Fruit fly (Drosophila melanogaster) whole organism, embryonic: ENCODE results near the gene CG7912.

ENCODE experiments used
- CG10431 ChIP-seq: fragments of 200-800 bp; sonication (Bioruptor generic); optimal IDR thresholded peaks from 3 replicates; lab custom pipeline; 2018; ENCODE audit warnings: missing biosample characterization, mild to moderate bottlenecking, missing genetic modification characterization
- CG12236 ChIP-seq: fragments of 200-800 bp; sonication (Bioruptor generic); optimal IDR thresholded peaks from 2 replicates; lab custom pipeline; 2016; ENCODE audit warnings: missing biosample characterization, missing genetic modification characterization
- CG13296 ChIP-seq: fragments of 200-800 bp; sonication (Bioruptor generic); optimal IDR thresholded peaks from 3 replicates; lab custom pipeline; 2018; ENCODE audit warnings: missing biosample characterization, mild to moderate bottlenecking, missing genetic modification characterization
- CG14441 ChIP-seq: fragments of 200-800 bp; sonication (Bioruptor generic); IDR thresholded peaks from 2 replicates; pipeline ENCODE4 v1.3.6; 2022; ENCODE audit warnings: missing biosample characterization, missing genetic modification characterization
- CG15479 ChIP-seq: fragments of 200-800 bp; sonication (Bioruptor generic); optimal IDR thresholded peaks from 3 replicates; lab custom pipeline; 2019; ENCODE audit warnings: missing biosample characterization, mild to moderate bottlenecking, missing genetic modification characterization, moderate library complexity
- CG15514 ChIP-seq: fragments of 200-800 bp; sonication (Bioruptor generic); optimal IDR thresholded peaks from 3 replicates; lab custom pipeline; 2017; ENCODE audit warnings: missing biosample characterization, missing genetic modification characterization, mild to moderate bottlenecking, moderate library complexity, missing genetic modification reagents
- CG17328 ChIP-seq: fragments of 200-800 bp; sonication (Bioruptor generic); IDR thresholded peaks from 2 replicates; pipeline ENCODE4 v1.3.6; 2022; ENCODE audit warnings: missing biosample characterization, missing genetic modification characterization
- CG1792 ChIP-seq: fragments of 200-800 bp; sonication (Bioruptor generic); optimal IDR thresholded peaks from 2 replicates; lab custom pipeline; 2016; ENCODE audit warnings: missing biosample characterization, missing genetic modification characterization
- CG2678 ChIP-seq: fragments of 200-800 bp; sonication (Bioruptor generic); optimal IDR thresholded peaks from 3 replicates; lab custom pipeline; 2019; ENCODE audit warnings: missing biosample characterization, mild to moderate bottlenecking, missing genetic modification characterization, moderate library complexity
- CG2889 ChIP-seq: fragments of 200-800 bp; sonication (Bioruptor generic); IDR thresholded peaks from 3 replicates; pipeline ENCODE4 v1.3.6; 2022; ENCODE audit warnings: missing biosample characterization, missing genetic modification characterization
- CG34376 ChIP-seq: fragments of 200-800 bp; sonication (Bioruptor generic); optimal IDR thresholded peaks from 2 replicates; lab custom pipeline; 2018; ENCODE audit warnings: missing biosample characterization, mild to moderate bottlenecking, missing genetic modification characterization
- CG42726 ChIP-seq: fragments of 200-800 bp; sonication (Bioruptor generic); IDR thresholded peaks from 2 replicates; pipeline ENCODE4 v1.3.6; 2022; ENCODE audit warnings: missing biosample characterization, missing genetic modification characterization; ENCODE audit not compliant: partially characterized antibody
- CG6175 ChIP-seq: fragments of 200-800 bp; sonication (Bioruptor generic); IDR thresholded peaks from 3 replicates; pipeline ENCODE4 v1.3.6; 2022; ENCODE audit warnings: missing biosample characterization, missing genetic modification characterization
- CG6813 ChIP-seq: fragments of 200-800 bp; sonication (Bioruptor generic); optimal IDR thresholded peaks from 2 replicates; lab custom pipeline; 2017; ENCODE audit warnings: missing biosample characterization, missing genetic modification characterization, mild to moderate bottlenecking, moderate library complexity, missing genetic modification reagents
- CG9727 ChIP-seq: fragments of 200-800 bp; sonication (Bioruptor generic); optimal IDR thresholded peaks from 3 replicates; lab custom pipeline; 2017; ENCODE audit warnings: missing biosample characterization, mild to moderate bottlenecking, missing genetic modification characterization
- CG9817 ChIP-seq: fragments of 200-800 bp; sonication (Bioruptor generic); optimal IDR thresholded peaks from 2 replicates; lab custom pipeline; 2018; ENCODE audit warnings: missing biosample characterization, mild to moderate bottlenecking, missing genetic modification characterization, moderate library complexity
- D ChIP-seq, 2 experiments: fragments of 200-800 bp in 1 of 2; fragments of >200 bp in 1 of 2; sonication (Bioruptor generic) in 1 of 2; optimal IDR thresholded peaks; 2 replicates in 1 of 2; 3 replicates in 1 of 2; lab custom pipeline; 2017; ENCODE audit warnings: mild to moderate bottlenecking in 1 of 2, missing biosample characterization in 1 of 2, missing genetic modification characterization in 1 of 2, missing genetic modification reagents in 1 of 2
- Dek ChIP-seq: fragments of 200-800 bp; sonication (Bioruptor generic); optimal IDR thresholded peaks from 3 replicates; lab custom pipeline; 2019; ENCODE audit warnings: missing biosample characterization, mild to moderate bottlenecking, missing genetic modification characterization, moderate library complexity
- Elba2 ChIP-seq: fragments of 200-800 bp; sonication (Bioruptor generic); optimal IDR thresholded peaks from 3 replicates; lab custom pipeline; 2016; ENCODE audit warnings: missing biosample characterization, missing genetic modification characterization
- Mad ChIP-seq: fragments of 200-800 bp; sonication (Bioruptor generic); optimal IDR thresholded peaks from 2 replicates; lab custom pipeline; 2016; ENCODE audit warnings: missing biosample characterization, missing genetic modification characterization
- Med ChIP-seq: fragments of 200-800 bp; sonication (Bioruptor generic); peaks from one replicate; lab custom pipeline; 2016; ENCODE audit warnings: missing biosample characterization, missing genetic modification characterization, mild to moderate bottlenecking, inconsistent platforms, moderate library complexity
- Oli ChIP-seq: fragments of 200-800 bp; sonication (Bioruptor generic); optimal IDR thresholded peaks from 2 replicates; lab custom pipeline; 2018; ENCODE audit warnings: missing biosample characterization, mild to moderate bottlenecking, missing genetic modification characterization, moderate library complexity
- Rx ChIP-seq: fragments of 200-800 bp; sonication (Bioruptor generic); IDR thresholded peaks from 2 replicates; pipeline ENCODE4 v1.3.6; 2022; ENCODE audit warnings: missing biosample characterization, missing genetic modification characterization
- al ChIP-seq: fragments of 200-800 bp; sonication (Bioruptor generic); IDR thresholded peaks from 2 replicates; pipeline ENCODE4 v1.3.6; 2022; ENCODE audit warnings: missing biosample characterization, missing genetic modification characterization
- ase ChIP-seq: fragments of 200-800 bp; sonication (Bioruptor generic); IDR thresholded peaks from 3 replicates; pipeline ENCODE4 v1.3.6; 2022; ENCODE audit warnings: missing biosample characterization, missing genetic modification characterization
- caup ChIP-seq: fragments of 200-800 bp; sonication (Bioruptor generic); optimal IDR thresholded peaks from 3 replicates; lab custom pipeline; 2017; ENCODE audit warnings: missing biosample characterization, mild to moderate bottlenecking, missing genetic modification characterization, moderate library complexity; ENCODE audit not compliant: severe bottlenecking
- crc ChIP-seq: fragments of 200-800 bp; sonication (Bioruptor generic); optimal IDR thresholded peaks from 2 replicates; lab custom pipeline; 2016; ENCODE audit warnings: missing biosample characterization, missing genetic modification characterization
- danr ChIP-seq: fragments of 200-800 bp; sonication (Bioruptor generic); IDR thresholded peaks from 2 replicates; pipeline ENCODE4 v1.3.6; 2022; ENCODE audit warnings: missing biosample characterization, missing genetic modification characterization
- ems ChIP-seq: fragments of 200-800 bp; sonication (Bioruptor generic); optimal IDR thresholded peaks from 3 replicates; lab custom pipeline; 2016; ENCODE audit warnings: missing biosample characterization, missing genetic modification characterization
- esg ChIP-seq: fragments of 200-800 bp; sonication (Bioruptor generic); conservative IDR thresholded peaks from 2 replicates; pipeline ENCODE4 v1.3.6; 2022; ENCODE audit warnings: missing biosample characterization, missing genetic modification characterization
- gcm ChIP-seq: fragments of 200-800 bp; sonication (Bioruptor generic); optimal IDR thresholded peaks from 2 replicates; lab custom pipeline; 2019; ENCODE audit warnings: missing biosample characterization, mild to moderate bottlenecking, missing genetic modification characterization, moderate library complexity
- gro ChIP-seq: fragments of 200-800 bp; sonication (Bioruptor generic); optimal IDR thresholded peaks from 2 replicates; lab custom pipeline; 2016; ENCODE audit warnings: missing biosample characterization, missing genetic modification characterization
- ken ChIP-seq: fragments of 200-800 bp; sonication (Bioruptor generic); IDR thresholded peaks from 3 replicates; pipeline ENCODE4 v1.3.6; 2022; ENCODE audit warnings: missing biosample characterization, missing genetic modification characterization
- lab ChIP-seq: fragments of 200-800 bp; sonication (Bioruptor generic); optimal IDR thresholded peaks from 3 replicates; lab custom pipeline; 2017; ENCODE audit warnings: missing biosample characterization, missing genetic modification characterization, mild to moderate bottlenecking, moderate library complexity, missing genetic modification reagents
- nerfin-2 ChIP-seq: fragments of 200-800 bp; sonication (Bioruptor generic); IDR thresholded peaks from 2 replicates; pipeline ENCODE4 v1.3.6; 2022; ENCODE audit warnings: missing biosample characterization, missing genetic modification characterization; ENCODE audit not compliant: partially characterized antibody
- odd ChIP-seq: fragments of 200-800 bp; sonication (Bioruptor generic); optimal IDR thresholded peaks from 2 replicates; lab custom pipeline; 2017; ENCODE audit warnings: missing biosample characterization, mild to moderate bottlenecking, missing genetic modification characterization
- pb ChIP-seq: fragments of 200-800 bp; sonication (Bioruptor generic); optimal IDR thresholded peaks from 3 replicates; lab custom pipeline; 2016; ENCODE audit warnings: missing biosample characterization, missing genetic modification characterization
- run ChIP-seq: fragments of 200-800 bp; sonication (Bioruptor generic); optimal IDR thresholded peaks from 3 replicates; lab custom pipeline; 2018; ENCODE audit warnings: missing biosample characterization, mild to moderate bottlenecking, missing genetic modification characterization
- salm ChIP-seq: fragments of 200-800 bp; sonication (Bioruptor generic); optimal IDR thresholded peaks from 2 replicates; lab custom pipeline; 2018; ENCODE audit warnings: missing biosample characterization, mild to moderate bottlenecking, missing genetic modification characterization
- sd ChIP-seq: fragments of 200-800 bp; sonication (Bioruptor generic); optimal IDR thresholded peaks from 3 replicates; lab custom pipeline; 2018; ENCODE audit warnings: missing biosample characterization, mild to moderate bottlenecking, missing genetic modification characterization, moderate library complexity
- sens ChIP-seq: fragments of 200-800 bp; sonication (Bioruptor generic); peaks from one replicate; lab custom pipeline; 2016; ENCODE audit warnings: missing biosample characterization, missing genetic modification characterization
- shn ChIP-seq: fragments of 200-800 bp; sonication (Bioruptor generic); optimal IDR thresholded peaks from 3 replicates; lab custom pipeline; 2016; ENCODE audit warnings: missing biosample characterization, missing genetic modification characterization
- sima ChIP-seq: fragments of 200-800 bp; sonication (Bioruptor generic); optimal IDR thresholded peaks from 2 replicates; lab custom pipeline; 2016; ENCODE audit warnings: missing biosample characterization, missing genetic modification characterization
- twi ChIP-seq: fragments of 200-800 bp; optimal IDR thresholded peaks from 2 replicates; lab custom pipeline; 2019; ENCODE audit warnings: missing biosample characterization, mild to moderate bottlenecking, missing genetic modification characterization, moderate library complexity
- vnd ChIP-seq: fragments of 200-800 bp; sonication (Bioruptor generic); IDR thresholded peaks from 3 replicates; pipeline ENCODE4 v1.3.6; 2022; ENCODE audit warnings: missing biosample characterization, missing genetic modification characterization; ENCODE audit not compliant: partially characterized antibody
- yki ChIP-seq: fragments of >200 bp; optimal IDR thresholded peaks from 3 replicates; lab custom pipeline; 2018

The CG7912 gene

DNA sequence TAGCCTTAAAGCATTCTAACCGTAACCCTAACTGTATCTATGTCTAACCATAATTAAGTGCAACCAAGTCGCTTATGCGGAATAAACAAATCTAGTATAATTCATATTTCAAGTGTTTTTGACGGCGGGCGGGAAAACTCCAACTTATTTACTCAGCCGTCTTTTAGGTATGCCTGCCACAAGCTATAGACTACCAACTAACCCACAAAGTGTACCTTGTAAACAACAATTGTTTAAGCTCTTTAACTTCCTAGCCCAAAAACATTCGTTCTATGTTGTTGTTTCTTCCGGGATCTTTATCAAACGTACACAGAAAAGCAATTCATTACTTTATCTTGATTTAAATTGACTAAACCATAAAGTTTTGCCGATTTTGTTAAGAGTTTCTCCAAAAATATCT is 18.3 kb downstream of the CG7912 start (continued):
- TF ChIP-seq gro (no peak), CG12236 (GFP tag; lab: Kevin White, UChicago) (no peak), CG34376 (peak; percentile 17), Oli (tag; lab: Kevin White, UChicago) (no peak), run (tag; lab: Kevin White, UChicago) (no peak), sd (tag; lab: Kevin White, UChicago) (no peak), CG15514 (peak; percentile 23), twi (tag; lab: Kevin White, UChicago) (no peak), vnd (GFP tag; lab: Robert Waterston, UW) (no peak), yki (lab: Kevin White, UChicago) (no peak), CG9727 (GFP tag; lab: Kevin White, UChicago) (no peak), odd (no peak), CG15479 (GFP tag; lab: Kevin White, UChicago) (no peak), CG17328 (GFP tag; lab: Robert Waterston, UW) (no peak), CG2889 (GFP tag; lab: Robert Waterston, UW) (no peak), lab (GFP tag; lab: Kevin White, UChicago) (no peak), CG9817 (tag; lab: Kevin White, UChicago) (no peak), al (GFP tag; lab: Robert Waterston, UW) (no peak), sima (GFP tag; lab: Kevin White, UChicago) (no peak), CG10431 (GFP tag; lab: Kevin White, UChicago) (no peak), pb (GFP tag; lab: Kevin White, UChicago) (no peak), sens (peak; percentile 63), ken (GFP tag; lab: Robert Waterston, UW) (no peak), CG6175 (no peak), shn (no peak), ems (GFP tag; lab: Kevin White, UChicago) (no peak), CG1792 (no peak), Mad (GFP tag; lab: Kevin White, UChicago) (no peak), D (optimal IDR thresholded peaks at IDR 0.05; lab: Kevin White, UChicago) (no peak), D (GFP tag; optimal IDR thresholded peaks at IDR 0.05; lab: Kevin White, UChicago) (no peak), gcm (GFP tag; lab: Kevin White, UChicago) (no peak), CG13296 (GFP tag; lab: Kevin White, UChicago) (peak; percentile 8), salm (tag; lab: Kevin White, UChicago) (no peak), CG14441 (GFP tag; lab: Robert Waterston, UW) (no peak), Dek (tag; lab: Kevin White, UChicago) (no peak), CG42726 (GFP tag; lab: Robert Waterston, UW) (no peak), CG6813 (GFP tag; lab: Kevin White, UChicago) (peak; percentile 33), caup (GFP tag; lab: Kevin White, UChicago) (peak; percentile 38), danr (GFP tag; lab: Robert Waterston, UW) (no peak), ase (GFP tag; lab: Robert Waterston, UW) (no peak), CG2678 (tag; lab: Kevin White, UChicago) (no peak), Rx (GFP tag; lab: Robert Waterston, UW) (no peak), crc (GFP tag; lab: Kevin White, UChicago) (no peak), nerfin-2 (GFP tag; lab: Robert Waterston, UW) (no peak), Med (GFP tag; lab: Kevin White, UChicago) (no peak), Elba2 (no peak), esg (no peak)
